Worm (Caenorhabditis elegans): ENCODE data around the gene acer-1.

The acer-1 gene

DNA sequence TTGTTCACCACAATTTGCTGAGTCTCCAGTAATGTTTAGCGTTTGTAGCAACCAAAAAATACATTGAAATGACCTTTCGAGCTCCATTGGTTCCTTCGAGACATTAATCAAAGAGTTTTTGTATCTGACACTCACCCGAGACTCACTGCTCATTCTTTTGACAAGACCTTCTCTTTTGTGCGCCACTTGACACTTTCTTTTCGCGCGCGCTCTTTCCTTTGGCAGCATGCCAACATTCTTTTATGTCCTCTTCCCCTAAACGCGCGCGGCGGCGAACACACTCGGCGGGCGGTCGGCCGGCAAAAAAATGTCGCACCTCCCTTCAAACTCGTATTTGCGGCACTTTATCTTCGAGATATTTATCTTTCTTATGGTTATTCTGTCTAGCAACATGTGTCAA is 46.5 kb downstream of the acer-1 start (continued):
- TF ChIP-seq hlh-11 (tag; optimal IDR thresholded peaks at IDR 0.05) (peak; percentile 26), mdl-1 (tag; optimal IDR thresholded peaks at IDR 0.05) (no peak), nhr-28 (tag; optimal IDR thresholded peaks at IDR 0.05) (no peak), unc-39 (tag; optimal IDR thresholded peaks at IDR 0.05) (no peak), rbr-2 (tag; optimal IDR thresholded peaks at IDR 0.05) (peak; percentile 38), gei-8 (GFP tag; optimal IDR thresholded peaks at IDR 0.05) (no peak), mep-1 (tag; optimal IDR thresholded peaks at IDR 0.05) (no peak), lin-13 (GFP tag; optimal IDR thresholded peaks at IDR 0.05) (no peak), nhr-102 (tag; optimal IDR thresholded peaks at IDR 0.05) (no peak), madf-5 (GFP tag; IDR thresholded peaks at IDR 0.05) (no peak), ceh-82 (tag; optimal IDR thresholded peaks at IDR 0.05) (no peak), vab-7 (GFP tag; IDR thresholded peaks at IDR 0.05) (no peak), ceh-44 (GFP tag; IDR thresholded peaks at IDR 0.05) (no peak), hmg-1.1 (GFP tag; IDR thresholded peaks at IDR 0.05) (peak; percentile 29; the same call in 1 of the 2 replicates), nhr-48 (tag; optimal IDR thresholded peaks at IDR 0.05) (no peak), duxl-1 (tag; optimal IDR thresholded peaks at IDR 0.05; ENCODE audit: poor library complexity) (no peak), Y75B8A.6 (GFP tag; IDR thresholded peaks at IDR 0.05) (no peak), zip-11 (GFP tag; IDR thresholded peaks at IDR 0.05) (no peak), zag-1 (tag; optimal IDR thresholded peaks at IDR 0.05) (no peak), ZK337.2 (GFP tag; IDR thresholded peaks at IDR 0.05) (no peak), nhr-6 (tag; optimal IDR thresholded peaks at IDR 0.05) (no peak), ceh-20 (GFP tag; IDR thresholded peaks at IDR 0.05) (no peak), nhr-76 (tag; optimal IDR thresholded peaks at IDR 0.05) (no peak), dmd-9 (GFP tag; IDR thresholded peaks at IDR 0.05) (no peak), F37D6.2 (tag; optimal IDR thresholded peaks at IDR 0.05) (no peak), skn-1 (tag; optimal IDR thresholded peaks at IDR 0.05) (no peak), mes-2 (tag; optimal IDR thresholded peaks at IDR 0.05; ENCODE audit: poor library complexity, severe bottlenecking) (peak; percentile 47), nhr-41 (GFP tag; IDR thresholded peaks at IDR 0.05) (peak; percentile 10; the same call in 1 of the 2 replicates), daf-16 (GFP tag; optimal IDR thresholded peaks at IDR 0.05) (no peak), daf-16 (tag; optimal IDR thresholded peaks at IDR 0.05) (no peak), Y5F2A.4 (GFP tag; optimal IDR thresholded peaks at IDR 0.05) (no peak), pqm-1 (tag; optimal IDR thresholded peaks at IDR 0.05) (no peak), nhr-77 (tag; optimal IDR thresholded peaks at IDR 0.05) (no peak), fkh-10 (GFP tag; optimal IDR thresholded peaks at IDR 0.05) (no peak), lsy-2 (tag; optimal IDR thresholded peaks at IDR 0.05) (no peak), tra-1 (GFP tag; IDR thresholded peaks at IDR 0.05) (0 out of 2 replicates have a peak, but pooled peaks have one; percentile 37), dmd-6 (GFP tag; IDR thresholded peaks at IDR 0.05) (peak; percentile 50; the same call in 1 of the 2 replicates), R02D3.7 (tag; optimal IDR thresholded peaks at IDR 0.05) (no peak), egl-27 (tag; optimal IDR thresholded peaks at IDR 0.05) (no peak), madf-9 (GFP tag; conservative IDR thresholded peaks at IDR 0.05) (no peak), saeg-2 (GFP tag; IDR thresholded peaks at IDR 0.05) (no peak), lir-3 (tag; optimal IDR thresholded peaks at IDR 0.05) (no peak), ztf-7 (tag; optimal IDR thresholded peaks at IDR 0.05) (no peak), ama-1 (optimal IDR thresholded peaks at IDR 0.05) (no peak), zip-2 (tag; optimal IDR thresholded peaks at IDR 0.05) (no peak), dmd-8 (GFP tag; IDR thresholded peaks at IDR 0.05) (0 out of 2 replicates have a peak, but pooled peaks have one; percentile 23)

Data from whole organism, L4 larva.